Fruit fly (Drosophila melanogaster) whole organism, embryonic: Measurements from ENCODE around the gene Trim9.

Experiments
- ATbp ChIP-seq: fragments of 200-800 bp; sonication (Bioruptor generic); optimal IDR thresholded peaks from 2 replicates; lab custom pipeline; 2017; ENCODE audit warnings: missing biosample characterization, mild to moderate bottlenecking, missing genetic modification characterization, missing genetic modification reagents
- Asciz ChIP-seq: fragments of 200-800 bp; sonication (Bioruptor generic); optimal IDR thresholded peaks from 2 replicates; lab custom pipeline; 2017; ENCODE audit warnings: missing biosample characterization, mild to moderate bottlenecking, missing genetic modification characterization, missing genetic modification reagents
- B-H1 ChIP-seq: fragments of 200-800 bp; sonication (Bioruptor generic); IDR thresholded peaks from 3 replicates; pipeline ENCODE4 v1.3.6; 2022; ENCODE audit warnings: missing biosample characterization, missing genetic modification characterization
- Bteb2 ChIP-seq: fragments of 200-800 bp; sonication (Bioruptor generic); optimal IDR thresholded peaks from 2 replicates; lab custom pipeline; 2016; ENCODE audit warnings: missing biosample characterization, missing genetic modification characterization
- CG10431 ChIP-seq: fragments of 200-800 bp; sonication (Bioruptor generic); optimal IDR thresholded peaks from 3 replicates; lab custom pipeline; 2018; ENCODE audit warnings: missing biosample characterization, mild to moderate bottlenecking, missing genetic modification characterization
- CG11456 ChIP-seq: fragments of 200-800 bp; sonication (Bioruptor generic); IDR thresholded peaks from 3 replicates; pipeline ENCODE4 v1.3.6; 2022; ENCODE audit warnings: missing biosample characterization, missing genetic modification characterization
- CG12104 ChIP-seq: fragments of 200-800 bp; sonication (Bioruptor generic); optimal IDR thresholded peaks from 3 replicates; lab custom pipeline; 2016; ENCODE audit warnings: missing biosample characterization, missing genetic modification characterization
- CG12299 ChIP-seq: fragments of 200-800 bp; sonication (Bioruptor generic); optimal IDR thresholded peaks from 2 replicates; lab custom pipeline; 2018; ENCODE audit warnings: missing biosample characterization, mild to moderate bottlenecking, missing genetic modification characterization
- CG13624 ChIP-seq: fragments of 200-800 bp; sonication (Bioruptor generic); optimal IDR thresholded peaks from 2 replicates; lab custom pipeline; 2016; ENCODE audit warnings: missing biosample characterization, missing genetic modification characterization
- CG15073 ChIP-seq: fragments of 200-800 bp; sonication (Bioruptor generic); optimal IDR thresholded peaks from 2 replicates; lab custom pipeline; 2016; ENCODE audit warnings: missing biosample characterization, missing genetic modification characterization
- CG1602 ChIP-seq: fragments of 200-800 bp; sonication (Bioruptor generic); optimal IDR thresholded peaks from 3 replicates; lab custom pipeline; 2016; ENCODE audit warnings: missing biosample characterization, missing genetic modification characterization
- CG17359 ChIP-seq: fragments of 200-800 bp; sonication (Bioruptor generic); optimal IDR thresholded peaks from 3 replicates; lab custom pipeline; 2018; ENCODE audit warnings: missing biosample characterization, mild to moderate bottlenecking, missing genetic modification characterization, moderate library complexity
- CG18619 ChIP-seq: fragments of 200-800 bp; sonication (Bioruptor generic); optimal IDR thresholded peaks from 3 replicates; lab custom pipeline; 2017; ENCODE audit warnings: missing biosample characterization, mild to moderate bottlenecking, missing genetic modification characterization
- CG18764 ChIP-seq: fragments of 200-800 bp; sonication (Bioruptor generic); optimal IDR thresholded peaks from 3 replicates; lab custom pipeline; 2016; ENCODE audit warnings: missing biosample characterization, missing genetic modification characterization
- CG2116 ChIP-seq: fragments of 200-800 bp; sonication (Bioruptor generic); optimal IDR thresholded peaks from 3 replicates; lab custom pipeline; 2018; ENCODE audit warnings: missing biosample characterization, mild to moderate bottlenecking, missing genetic modification characterization
- CG2678 ChIP-seq: fragments of 200-800 bp; sonication (Bioruptor generic); optimal IDR thresholded peaks from 3 replicates; lab custom pipeline; 2019; ENCODE audit warnings: missing biosample characterization, mild to moderate bottlenecking, missing genetic modification characterization, moderate library complexity
- CG2889 ChIP-seq: fragments of 200-800 bp; sonication (Bioruptor generic); IDR thresholded peaks from 3 replicates; pipeline ENCODE4 v1.3.6; 2022; ENCODE audit warnings: missing biosample characterization, missing genetic modification characterization
- CG30403 ChIP-seq: fragments of 200-800 bp; sonication (Bioruptor generic); optimal IDR thresholded peaks from 3 replicates; lab custom pipeline; 2016; ENCODE audit warnings: missing biosample characterization, missing genetic modification characterization
- CG32532 ChIP-seq: fragments of 200-800 bp; sonication (Bioruptor generic); IDR thresholded peaks from 2 replicates; pipeline ENCODE4 v1.3.6; 2022; ENCODE audit warnings: missing biosample characterization, missing genetic modification characterization
- CG32772 ChIP-seq: fragments of 200-800 bp; sonication (Bioruptor generic); IDR thresholded peaks from 2 replicates; pipeline ENCODE4 v1.3.6; 2022; ENCODE audit warnings: missing biosample characterization, missing genetic modification characterization
- CG3281 ChIP-seq: fragments of 200-800 bp; sonication (Bioruptor generic); optimal IDR thresholded peaks from 3 replicates; lab custom pipeline; 2017; ENCODE audit warnings: missing biosample characterization, mild to moderate bottlenecking, missing genetic modification characterization
- CG4424 ChIP-seq: fragments of 200-800 bp; sonication (Bioruptor generic); optimal IDR thresholded peaks from 3 replicates; lab custom pipeline; 2016; ENCODE audit warnings: missing biosample characterization, missing genetic modification characterization
- CG4854 ChIP-seq: fragments of 200-800 bp; sonication (Bioruptor generic); optimal IDR thresholded peaks from 2 replicates; lab custom pipeline; 2016; ENCODE audit warnings: missing biosample characterization, missing genetic modification characterization, inconsistent platforms
- CG6854 ChIP-seq: fragments of 200-800 bp; sonication (Bioruptor generic); optimal IDR thresholded peaks from 3 replicates; lab custom pipeline; 2017; ENCODE audit warnings: missing biosample characterization, mild to moderate bottlenecking, missing genetic modification characterization
- CG7357 ChIP-seq: fragments of 200-800 bp; sonication (Bioruptor generic); IDR thresholded peaks from 3 replicates; pipeline ENCODE4 v1.3.6; 2022; ENCODE audit warnings: missing biosample characterization, missing genetic modification characterization
- CG7786 ChIP-seq: fragments of 200-800 bp; sonication (Bioruptor generic); optimal IDR thresholded peaks from 2 replicates; lab custom pipeline; 2016; ENCODE audit warnings: missing biosample characterization, missing genetic modification characterization
- CG9215 ChIP-seq: fragments of 200-800 bp; sonication (Bioruptor generic); IDR thresholded peaks from 2 replicates; pipeline ENCODE4 v1.3.6; 2022; ENCODE audit warnings: missing biosample characterization, missing genetic modification characterization
- CG9609 ChIP-seq: fragments of 200-800 bp; sonication (Bioruptor generic); optimal IDR thresholded peaks from 3 replicates; lab custom pipeline; 2016; ENCODE audit warnings: missing biosample characterization, missing genetic modification characterization
- CrebB ChIP-seq: fragments of 200-800 bp; sonication (Bioruptor generic); optimal IDR thresholded peaks from 3 replicates; lab custom pipeline; 2018; ENCODE audit warnings: missing biosample characterization, mild to moderate bottlenecking, missing genetic modification characterization
- Dbx ChIP-seq: fragments of 200-800 bp; sonication (Bioruptor generic); IDR thresholded peaks from 3 replicates; pipeline ENCODE4 v1.3.6; 2022; ENCODE audit warnings: missing biosample characterization, missing genetic modification characterization
- Eip74EF ChIP-seq, 2 experiments: fragments of 200-800 bp in 1 of 2; fragments of >200 bp in 1 of 2; sonication (Bioruptor generic) in 1 of 2; optimal IDR thresholded peaks; 2 replicates each; lab custom pipeline; 2017 to 2019; ENCODE audit warnings: missing biosample characterization in 2 of 2, missing genetic modification characterization in 2 of 2, mild to moderate bottlenecking in 1 of 2, moderate library complexity in 1 of 2
- HLH54F ChIP-seq: fragments of 200-800 bp; sonication (Bioruptor generic); optimal IDR thresholded peaks from 3 replicates; lab custom pipeline; 2016; ENCODE audit warnings: missing biosample characterization, missing genetic modification characterization
- Hr39 ChIP-seq: fragments of >200 bp; optimal IDR thresholded peaks from 2 replicates; lab custom pipeline; 2017
- Max ChIP-seq: fragments of 200-800 bp; sonication (Bioruptor generic); optimal IDR thresholded peaks from 2 replicates; lab custom pipeline; 2016; ENCODE audit warnings: missing biosample characterization, mild to moderate bottlenecking, missing genetic modification characterization
- Mrtf ChIP-seq: fragments of 200-800 bp; sonication (Bioruptor generic); IDR thresholded peaks from 3 replicates; pipeline ENCODE4 v1.3.6; 2022; ENCODE audit warnings: missing biosample characterization, missing genetic modification characterization
- NC2α ChIP-seq: fragments of 200-800 bp; sonication (Bioruptor generic); optimal IDR thresholded peaks from 2 replicates; lab custom pipeline; 2016; ENCODE audit warnings: missing biosample characterization, missing genetic modification characterization
- Nf-YC ChIP-seq: fragments of 200-800 bp; optimal IDR thresholded peaks from 3 replicates; lab custom pipeline; 2019; ENCODE audit warnings: missing biosample characterization, mild to moderate bottlenecking, missing genetic modification characterization, moderate library complexity
- ap ChIP-seq: fragments of 200-800 bp; sonication (Bioruptor generic); IDR thresholded peaks from 2 replicates; pipeline ENCODE4 v1.3.6; 2022; ENCODE audit warnings: missing biosample characterization, missing genetic modification characterization
- ara ChIP-seq: fragments of 200-800 bp; sonication (Bioruptor generic); IDR thresholded peaks from 2 replicates; pipeline ENCODE4 v1.3.6; 2022; ENCODE audit warnings: missing biosample characterization, missing genetic modification characterization
- ash1 ChIP-seq: fragments of 200-800 bp; sonication (Bioruptor generic); optimal IDR thresholded peaks from 2 replicates; lab custom pipeline; 2018; ENCODE audit warnings: missing biosample characterization, mild to moderate bottlenecking, missing genetic modification characterization
- ci ChIP-seq: fragments of 200-800 bp; sonication (Bioruptor generic); IDR thresholded peaks from 3 replicates; pipeline ENCODE4 v1.3.6; 2022; ENCODE audit warnings: missing biosample characterization, missing genetic modification characterization
- dati ChIP-seq: fragments of 200-800 bp; sonication (Bioruptor generic); IDR thresholded peaks from 2 replicates; pipeline ENCODE4 v1.3.6; 2022; ENCODE audit warnings: missing biosample characterization, missing genetic modification characterization
- dimm ChIP-seq: fragments of 200-800 bp; sonication (Bioruptor generic); IDR thresholded peaks from 2 replicates; pipeline ENCODE4 v1.3.6; 2022; ENCODE audit warnings: missing biosample characterization, missing genetic modification characterization
- grn ChIP-seq: fragments of 200-800 bp; sonication (Bioruptor generic); optimal IDR thresholded peaks from 3 replicates; lab custom pipeline; 2017; ENCODE audit warnings: missing biosample characterization, missing genetic modification characterization
- hth ChIP-seq: fragments of >200 bp; optimal IDR thresholded peaks from 2 replicates; lab custom pipeline; 2017; ENCODE audit warnings: inconsistent platforms
- ind ChIP-seq: fragments of 200-800 bp; sonication (Bioruptor generic); optimal IDR thresholded peaks from 3 replicates; lab custom pipeline; 2016; ENCODE audit warnings: missing biosample characterization, missing genetic modification characterization
- pan ChIP-seq, 4 experiments: fragments of >200 bp in 3 of 4; fragments of 200-800 bp in 1 of 4; sonication (Bioruptor generic) in 1 of 4; optimal IDR thresholded peaks in 3 of 4; IDR thresholded peaks in 1 of 4; 2 replicates each; pipeline versions ENCODE4 v1.3.6 to Lab custom; 2017 to 2022; ENCODE audit warnings: missing biosample characterization in 2 of 4, missing genetic modification characterization in 2 of 4, mixed read lengths in 1 of 4
- pum ChIP-seq: fragments of 200-800 bp; sonication (Bioruptor generic); optimal IDR thresholded peaks from 2 replicates; lab custom pipeline; 2016; ENCODE audit warnings: missing biosample characterization, missing genetic modification characterization
- slbo ChIP-seq: fragments of 200-800 bp; sonication (Bioruptor generic); IDR thresholded peaks from 2 replicates; pipeline ENCODE4 v1.3.6; 2022; ENCODE audit warnings: missing biosample characterization, missing genetic modification characterization
- sug ChIP-seq: fragments of 200-800 bp; optimal IDR thresholded peaks from 2 replicates; lab custom pipeline; 2019; ENCODE audit warnings: missing biosample characterization, mild to moderate bottlenecking, missing genetic modification characterization, moderate library complexity
- zen2 ChIP-seq: fragments of 200-800 bp; sonication (Bioruptor generic); IDR thresholded peaks from 3 replicates; pipeline ENCODE4 v1.3.6; 2022; ENCODE audit warnings: missing biosample characterization, missing genetic modification characterization; ENCODE audit not compliant: partially characterized antibody

Trim9 gene

DNA sequence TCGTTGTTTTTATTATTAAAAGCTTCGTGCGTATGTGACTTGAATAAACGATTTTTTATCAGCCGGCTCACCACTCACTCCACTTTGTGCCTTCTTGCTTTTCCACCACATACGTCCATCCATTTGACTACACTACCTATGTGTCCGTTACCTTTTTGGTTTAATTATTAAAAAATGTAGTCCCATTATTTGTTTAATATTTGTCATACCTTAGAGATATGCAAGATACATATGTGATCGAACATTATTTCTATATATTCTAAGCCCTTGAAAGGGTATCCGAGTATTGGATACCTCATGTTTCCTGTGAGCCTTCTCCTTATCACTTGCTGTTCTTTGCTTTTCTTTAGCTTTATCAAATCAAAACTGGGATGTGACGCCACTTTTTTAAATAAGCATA lies 25.5 kb upstream of the Trim9 start (continued):
- TF ChIP-seq CG18764 (GFP tag; lab: Kevin White, UChicago) = peak; percentile 2
- peak; percentile 9 for TF ChIP-seq pum (GFP tag; lab: Kevin White, UChicago)
- TF ChIP-seq Asciz (GFP tag; lab: Kevin White, UChicago) = peak; percentile 37
- peak; percentile 43; the same call in 1 of the 3 replicates for TF ChIP-seq CG2889
- no peak for TF ChIP-seq Nf-YC (tag; lab: Kevin White, UChicago)
- 0 out of 2 replicates have a peak, but pooled peaks have one; percentile 34 for TF ChIP-seq dati (GFP tag; lab: Robert Waterston, UW)
- peak; percentile 27; the same call in 1 of the 2 replicates for TF ChIP-seq CG9215 (GFP tag; lab: Robert Waterston, UW)
- TF ChIP-seq CG2116 (GFP tag; lab: Kevin White, UChicago) = peak; percentile 3
- no peak for TF ChIP-seq Hr39 (lab: Kevin White, UChicago)
- TF ChIP-seq CG10431 (GFP tag; lab: Kevin White, UChicago) = no peak
- no peak for TF ChIP-seq dimm (GFP tag; lab: Robert Waterston, UW)
- peak; percentile 24 for TF ChIP-seq grn
- peak; percentile 30 for TF ChIP-seq sug (tag; lab: Kevin White, UChicago)
- TF ChIP-seq CG12104 (GFP tag; lab: Kevin White, UChicago) = peak; percentile 29
- peak; percentile 17 for TF ChIP-seq HLH54F (GFP tag; lab: Kevin White, UChicago)
- TF ChIP-seq CG12299 = peak; percentile 31
- TF ChIP-seq ci (GFP tag; lab: Robert Waterston, UW) = peak; percentile 79
- no peak for TF ChIP-seq NC2α (GFP tag; lab: Kevin White, UChicago)
- TF ChIP-seq CG6854 (GFP tag; lab: Kevin White, UChicago) = peak; percentile 26
- TF ChIP-seq CG2678 (tag; lab: Kevin White, UChicago) = peak; percentile 83
- TF ChIP-seq CG30403 (GFP tag; lab: Kevin White, UChicago) = peak; percentile 64
- peak; percentile 30 for TF ChIP-seq CG18619 (GFP tag; lab: Kevin White, UChicago)
- TF ChIP-seq CrebB (tag; lab: Kevin White, UChicago) = peak; percentile 8
- peak; percentile 54 for TF ChIP-seq CG13624 (GFP tag; lab: Kevin White, UChicago)
- no peak for TF ChIP-seq pan (optimal IDR thresholded peaks at IDR 0.05; lab: Kevin White, UChicago)
- peak in 1 of 2 experiments; percentile 70 for TF ChIP-seq pan (GFP tag; optimal IDR thresholded peaks at IDR 0.05 in 1 of 2, IDR thresholded peaks at IDR 0.05 in 1 of 2)
- peak; percentile 60 for TF ChIP-seq ind (GFP tag; lab: Kevin White, UChicago)
- peak; percentile 75 for TF ChIP-seq CG32532 (GFP tag; lab: Robert Waterston, UW)
- TF ChIP-seq Max (GFP tag; lab: Kevin White, UChicago) = peak; percentile 22
- peak; percentile 76 for TF ChIP-seq slbo (GFP tag; lab: Robert Waterston, UW)
- peak; percentile 38 for TF ChIP-seq Bteb2 (GFP tag; lab: Kevin White, UChicago)
- TF ChIP-seq CG17359 = peak; percentile 74
- TF ChIP-seq Dbx (GFP tag; lab: Robert Waterston, UW) = peak; percentile 70; the same call in 1 of the 3 replicates
- TF ChIP-seq CG7357 = 0 out of 3 replicates have a peak, but pooled peaks have one; percentile 49
- TF ChIP-seq CG4424 (GFP tag; lab: Kevin White, UChicago) = peak; percentile 40
- peak in 1 of 2 experiments; percentile 41 for TF ChIP-seq Eip74EF (GFP tag; optimal IDR thresholded peaks at IDR 0.05; lab: Kevin White, UChicago)
- TF ChIP-seq hth = no peak
- TF ChIP-seq ap (GFP tag; lab: Robert Waterston, UW) = no peak
- peak; percentile 30 for TF ChIP-seq CG4854
- peak; percentile 53; the same call in 1 of the 2 replicates for TF ChIP-seq CG32772
- TF ChIP-seq CG3281 (GFP tag; lab: Kevin White, UChicago) = peak; percentile 66
- TF ChIP-seq zen2 = no peak
- TF ChIP-seq CG11456 (GFP tag; lab: Robert Waterston, UW) = 0 out of 3 replicates have a peak, but pooled peaks have one; percentile 34
- peak; percentile 51; the same call in 1 of the 2 replicates for TF ChIP-seq ara (GFP tag; lab: Robert Waterston, UW)
- peak; percentile 54 for TF ChIP-seq ATbp (GFP tag; lab: Kevin White, UChicago)
- peak; percentile 4 for TF ChIP-seq CG9609 (GFP tag; lab: Kevin White, UChicago)
- TF ChIP-seq Mrtf = 0 out of 3 replicates have a peak, but pooled peaks have one; percentile 40
- peak; percentile 10 for TF ChIP-seq CG7786 (GFP tag; lab: Kevin White, UChicago)
- peak; percentile 45; the same call in 2 of the 3 replicates for TF ChIP-seq B-H1 (GFP tag; lab: Robert Waterston, UW)
- peak; percentile 8 for TF ChIP-seq CG1602
- TF ChIP-seq ash1 = no peak
- no peak for TF ChIP-seq CG15073 (GFP tag; lab: Kevin White, UChicago)
